Fruit fly (Drosophila melanogaster) whole organism, pupa: ENCODE data around the gene CG3630.

Source experiments
- CG12605 ChIP-seq: fragments of 200-800 bp; sonication (Bioruptor generic); IDR thresholded peaks from 2 replicates; pipeline ENCODE4 v1.3.6; 2022; ENCODE audit warnings: missing biosample characterization, missing genetic modification characterization
- CG13204 ChIP-seq: fragments of 200-800 bp; sonication (Bioruptor generic); optimal IDR thresholded peaks from 2 replicates; lab custom pipeline; 2018; ENCODE audit warnings: missing biosample characterization, mild to moderate bottlenecking, missing genetic modification characterization, moderate library complexity
- CG15710 ChIP-seq: fragments of 200-800 bp; sonication (Bioruptor generic); optimal IDR thresholded peaks from 2 replicates; lab custom pipeline; 2018; ENCODE audit warnings: missing biosample characterization, mild to moderate bottlenecking, missing genetic modification characterization, moderate library complexity
- CG17806 ChIP-seq: fragments of 200-800 bp; sonication (Bioruptor generic); optimal IDR thresholded peaks from 2 replicates; lab custom pipeline; 2018; ENCODE audit warnings: missing biosample characterization, mild to moderate bottlenecking, missing genetic modification characterization, moderate library complexity
- CG32121 ChIP-seq: fragments of 200-800 bp; sonication (Bioruptor generic); IDR thresholded peaks from 2 replicates; pipeline ENCODE4 v1.3.6; 2022; ENCODE audit warnings: missing biosample characterization, missing genetic modification characterization
- CG34367 ChIP-seq: fragments of 200-800 bp; sonication (Bioruptor generic); optimal IDR thresholded peaks from 2 replicates; lab custom pipeline; 2018; ENCODE audit warnings: missing biosample characterization, mild to moderate bottlenecking, missing genetic modification characterization
- CG4496 ChIP-seq: fragments of 200-800 bp; sonication (Bioruptor generic); IDR thresholded peaks from 3 replicates; pipeline ENCODE4 v1.3.6; 2022; ENCODE audit warnings: missing biosample characterization, missing genetic modification characterization
- CG8159 ChIP-seq: fragments of 200-800 bp; sonication (Bioruptor generic); optimal IDR thresholded peaks from 3 replicates; lab custom pipeline; 2018; ENCODE audit warnings: missing biosample characterization, mild to moderate bottlenecking, missing genetic modification characterization, moderate library complexity
- CG9948 ChIP-seq: fragments of 200-800 bp; sonication (Bioruptor generic); optimal IDR thresholded peaks from 2 replicates; lab custom pipeline; 2018; ENCODE audit warnings: missing biosample characterization, mild to moderate bottlenecking, missing genetic modification characterization, moderate library complexity
- D1 ChIP-seq: fragments of 200-800 bp; sonication (Bioruptor generic); optimal IDR thresholded peaks from 2 replicates; lab custom pipeline; 2018; ENCODE audit warnings: missing biosample characterization, mild to moderate bottlenecking, missing genetic modification characterization, moderate library complexity
- EcR ChIP-seq: fragments of 200-800 bp; sonication (Bioruptor generic); optimal IDR thresholded peaks from 3 replicates; lab custom pipeline; 2019; ENCODE audit warnings: missing biosample characterization, missing genetic modification characterization, mild to moderate bottlenecking, moderate library complexity, missing genetic modification reagents
- fd96Ca ChIP-seq: fragments of 200-800 bp; sonication (Bioruptor generic); IDR thresholded peaks from 3 replicates; pipeline ENCODE4 v1.3.6; 2022; ENCODE audit warnings: missing biosample characterization, missing genetic modification characterization
- gl ChIP-seq: fragments of 200-800 bp; sonication (Bioruptor generic); optimal IDR thresholded peaks from 2 replicates; lab custom pipeline; 2018; ENCODE audit warnings: missing biosample characterization, mild to moderate bottlenecking, missing genetic modification characterization

dm6 chrX:2149478-2149877, 12.5 kb upstream of the CG3630 start, which contains the start of gene bcn92:
- no peak for TF ChIP-seq D1 (tag; lab: Kevin White, UChicago)
- TF ChIP-seq fd96Ca (GFP tag; lab: Robert Waterston, UW): no peak; the same call in 2 of the 3 replicates
- no peak for TF ChIP-seq CG8159 (tag; lab: Kevin White, UChicago)
- 0 out of 2 replicates have a peak, but pooled peaks have one; percentile 11 for TF ChIP-seq CG32121
- no peak for TF ChIP-seq EcR (GFP tag; lab: Kevin White, UChicago)
- TF ChIP-seq gl: no peak
- TF ChIP-seq CG9948 (tag; lab: Kevin White, UChicago): no peak
- no peak for TF ChIP-seq CG17806 (tag; lab: Kevin White, UChicago)
- no peak for TF ChIP-seq CG12605 (GFP tag; lab: Robert Waterston, UW)
- TF ChIP-seq CG13204 (GFP tag; lab: Kevin White, UChicago): no peak
- TF ChIP-seq CG4496 (GFP tag; lab: Robert Waterston, UW): peak; percentile 57; the same call in 2 of the 3 replicates
- TF ChIP-seq CG15710 (tag; lab: Kevin White, UChicago): peak; percentile 15
- TF ChIP-seq CG34367 (tag; lab: Kevin White, UChicago): no peak
